Worm (Caenorhabditis elegans): Measurements from ENCODE around the gene ZK829.3.

Gene ZK829.3

DNA sequence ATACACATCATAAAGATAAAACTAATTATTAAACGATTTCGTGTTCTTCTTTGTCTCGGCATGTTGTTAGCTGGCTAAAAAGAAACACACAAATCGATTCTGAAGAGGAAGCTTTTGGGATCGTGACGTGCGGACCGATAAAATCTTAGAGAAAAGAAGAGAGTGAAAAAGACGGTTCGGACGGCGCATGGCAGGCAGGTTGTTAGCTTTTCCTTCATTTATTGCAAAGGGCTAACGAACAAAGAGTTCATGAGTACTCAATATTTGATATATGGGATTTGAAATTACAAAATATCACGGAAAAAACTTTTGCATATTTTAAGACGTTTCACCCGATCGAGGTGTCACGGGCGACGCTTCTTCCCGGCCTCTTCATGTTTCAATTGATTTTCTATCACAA lies at the start of gene ZK829.3:
ZK829.3 (minus strand) TSS at position 101 of the 400 bp plus-strand sequence.
- TF ChIP-seq him-1 (tag; optimal IDR thresholded peaks at IDR 0.05): no peak
- no peak for TF ChIP-seq dao-5 (tag; optimal IDR thresholded peaks at IDR 0.05)
- no peak for TF ChIP-seq W03F9.2 (tag; optimal IDR thresholded peaks at IDR 0.05)

DNA sequence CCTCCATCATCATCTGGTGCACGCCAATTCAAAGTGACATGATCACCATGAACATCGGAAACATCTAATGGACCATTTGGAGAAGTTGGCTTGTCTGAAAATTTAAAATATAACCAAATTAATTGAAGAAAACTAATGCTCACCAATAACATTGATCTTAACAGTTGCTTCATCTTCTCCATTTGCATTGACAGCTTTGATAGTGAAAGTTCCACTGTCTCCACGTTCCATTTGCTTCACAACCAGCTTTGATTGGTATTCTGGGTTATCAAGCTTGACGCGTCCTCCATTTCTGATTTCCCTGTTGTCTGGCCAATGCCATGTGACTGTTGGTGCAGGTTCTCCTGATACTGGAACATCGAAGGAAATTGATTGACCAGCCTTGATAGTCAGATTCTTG lies 40.9 kb upstream of the ZK829.3 start:
- TF ChIP-seq dao-5 (tag; optimal IDR thresholded peaks at IDR 0.05) (no peak), W03F9.2 (tag; optimal IDR thresholded peaks at IDR 0.05) (no peak), him-1 (tag; optimal IDR thresholded peaks at IDR 0.05) (no peak)

DNA sequence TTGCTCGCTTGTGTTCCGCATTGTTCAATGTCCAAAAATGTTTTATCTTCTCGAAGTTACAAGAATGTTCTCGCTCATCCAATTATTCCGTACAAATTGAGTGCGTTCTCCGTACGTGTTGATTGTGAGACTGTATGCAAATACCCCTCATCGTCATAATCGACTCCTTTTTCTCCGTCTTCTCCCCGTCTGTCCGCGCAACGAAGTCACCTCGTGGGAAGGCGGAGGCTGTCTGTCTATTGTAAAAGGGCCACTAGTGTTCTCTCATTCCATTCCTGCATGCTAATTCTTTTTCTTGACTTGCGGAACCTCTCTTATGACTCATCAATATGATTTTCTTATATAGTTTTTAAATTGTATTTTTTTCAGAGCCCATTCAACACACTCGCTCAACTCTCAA lies 24.6 kb upstream of the ZK829.3 start, which contains the start of gene ZK829.9:
ZK829.9 (plus strand) TSS at position 364 of the 400 bp plus-strand sequence.
- TF ChIP-seq dao-5 (tag; optimal IDR thresholded peaks at IDR 0.05): no peak
- TF ChIP-seq him-1 (tag; optimal IDR thresholded peaks at IDR 0.05): no peak

DNA sequence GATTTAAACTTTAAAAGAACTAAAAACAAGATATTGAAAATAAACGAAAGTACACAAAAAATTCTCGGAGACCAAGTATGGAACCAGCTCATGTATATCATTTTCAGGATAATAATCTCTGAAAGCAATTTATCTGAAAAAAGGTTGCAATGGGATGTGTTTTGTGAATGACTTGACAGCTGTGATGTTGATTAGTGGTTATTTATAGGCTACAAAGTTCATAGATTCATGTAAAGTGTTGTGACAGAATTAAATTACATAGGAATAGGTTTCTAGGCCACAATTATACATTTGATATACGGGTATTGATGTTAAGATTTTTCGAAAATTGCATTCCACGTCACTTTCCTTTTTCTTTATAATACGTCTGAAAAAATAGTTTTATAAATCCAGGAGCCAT lies 19.8 kb upstream of the ZK829.3 start, which contains the start of gene srj-1:
srj-1 (minus strand) TSS at position 101 of the 400 bp plus-strand sequence.
- TF ChIP-seq him-1 (tag; optimal IDR thresholded peaks at IDR 0.05): no peak
- no peak for TF ChIP-seq W03F9.2 (tag; optimal IDR thresholded peaks at IDR 0.05)
- no peak for TF ChIP-seq dao-5 (tag; optimal IDR thresholded peaks at IDR 0.05)

DNA sequence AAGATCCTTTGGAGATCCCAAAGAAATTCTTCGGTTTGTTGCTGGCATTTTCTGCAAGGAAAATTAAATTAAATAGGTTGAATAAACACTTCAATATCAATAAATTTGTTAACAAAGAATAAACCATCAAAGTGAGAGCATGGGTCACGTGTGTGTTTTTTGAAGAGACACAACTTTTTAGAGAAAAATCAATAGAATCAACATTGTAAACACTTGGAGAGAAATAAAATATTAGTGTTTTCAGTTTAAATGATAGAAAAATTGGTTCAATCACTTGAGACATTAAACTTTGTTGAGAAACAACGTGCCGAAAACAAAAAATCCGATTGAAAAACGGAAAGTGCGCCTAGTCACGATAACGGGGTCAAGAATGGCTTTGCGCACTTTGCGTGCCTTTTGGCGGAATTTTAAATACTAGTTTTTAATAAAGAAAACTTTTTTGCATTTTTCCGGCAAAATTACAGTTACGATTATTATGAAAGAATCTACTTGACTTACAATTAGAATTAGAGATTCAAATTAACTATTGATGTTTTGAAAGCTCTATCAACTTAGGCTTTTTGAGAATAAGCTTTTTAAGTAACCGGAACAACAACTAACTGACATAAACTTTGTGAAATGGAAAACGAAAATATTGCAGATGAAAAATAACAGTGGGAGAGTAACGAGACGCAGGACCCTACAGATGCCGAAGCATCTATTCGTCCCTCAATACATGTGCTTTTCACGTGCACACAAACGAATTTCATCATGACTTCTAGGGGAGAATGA lies 16.1 kb upstream of the ZK829.3 start, which contains the start of gene ZK829.7:
ZK829.7 (minus strand) TSS at position 51 of the 771 bp plus-strand sequence.
- TF ChIP-seq W03F9.2 (tag; optimal IDR thresholded peaks at IDR 0.05): peak; percentile 41
- no peak for TF ChIP-seq dao-5 (tag; optimal IDR thresholded peaks at IDR 0.05)
- no peak for TF ChIP-seq him-1 (tag; optimal IDR thresholded peaks at IDR 0.05)

DNA sequence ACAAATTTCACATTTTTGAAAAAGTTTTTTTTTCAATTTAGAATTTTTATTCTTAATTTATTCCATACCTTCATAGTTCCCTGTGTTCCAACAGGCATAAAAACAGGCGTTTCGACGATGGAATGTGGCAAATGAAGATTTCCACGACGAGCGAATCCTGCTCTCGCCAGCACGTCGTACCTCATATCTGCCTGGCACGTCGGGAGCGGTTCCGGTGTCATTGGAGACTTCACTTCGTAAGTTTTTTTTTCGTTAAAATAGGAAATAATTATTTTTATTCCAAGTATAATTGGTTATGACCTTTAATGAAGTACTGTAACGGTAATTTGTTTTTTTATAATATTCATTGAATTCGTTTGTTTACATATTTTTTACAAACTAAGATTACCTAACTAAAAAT lies 14.1 kb upstream of the ZK829.3 start, which contains the start of gene tgt-1:
tgt-1 (minus strand) TSS at position 232 of the 400 bp plus-strand sequence.
- TF ChIP-seq W03F9.2 (tag; optimal IDR thresholded peaks at IDR 0.05): no peak
- no peak for TF ChIP-seq him-1 (tag; optimal IDR thresholded peaks at IDR 0.05)
- TF ChIP-seq dao-5 (tag; optimal IDR thresholded peaks at IDR 0.05): no peak

DNA sequence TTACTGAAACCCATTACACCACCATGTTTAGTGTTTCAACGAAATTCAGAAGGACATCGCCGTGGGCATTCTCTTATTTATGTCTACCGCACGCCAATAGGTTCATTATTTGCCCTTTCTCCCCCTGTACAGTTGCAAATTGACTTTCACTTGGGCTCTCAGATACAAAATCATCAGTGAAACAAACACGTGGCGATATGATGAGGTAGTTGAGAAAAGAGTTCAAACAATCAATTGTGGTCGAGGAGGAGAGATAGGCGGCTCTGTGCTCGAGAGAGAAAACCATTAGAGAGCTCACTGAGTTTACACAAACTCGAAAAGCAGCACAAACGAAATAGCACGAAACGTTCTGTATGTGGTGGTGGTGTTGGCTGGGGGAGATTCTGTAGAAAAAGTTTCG lies 11.6 kb upstream of the ZK829.3 start:
- TF ChIP-seq W03F9.2 (tag; optimal IDR thresholded peaks at IDR 0.05) (no peak), him-1 (tag; optimal IDR thresholded peaks at IDR 0.05) (no peak), dao-5 (tag; optimal IDR thresholded peaks at IDR 0.05) (no peak)

DNA sequence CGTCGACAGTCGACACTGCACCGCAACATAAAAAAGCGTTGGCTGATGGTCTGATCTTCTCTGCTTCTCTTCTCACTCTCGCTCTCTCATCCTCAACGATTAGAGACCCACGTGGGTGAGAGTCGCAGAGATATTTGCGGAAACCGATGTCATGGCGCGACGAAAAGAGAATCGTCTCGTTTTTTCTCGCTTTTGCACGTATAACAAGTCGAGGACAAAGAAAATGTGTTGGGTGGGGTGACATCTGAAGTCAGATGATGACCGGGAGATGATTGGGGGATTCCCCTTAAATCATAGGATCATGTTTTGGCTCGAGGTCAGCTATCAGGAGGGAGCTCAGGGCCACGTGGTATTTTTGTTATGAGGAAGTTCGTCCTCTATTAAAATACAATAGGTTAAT lies 10.9 kb upstream of the ZK829.3 start:
- TF ChIP-seq W03F9.2 (tag; optimal IDR thresholded peaks at IDR 0.05) (no peak), dao-5 (tag; optimal IDR thresholded peaks at IDR 0.05) (no peak), him-1 (tag; optimal IDR thresholded peaks at IDR 0.05) (no peak)

DNA sequence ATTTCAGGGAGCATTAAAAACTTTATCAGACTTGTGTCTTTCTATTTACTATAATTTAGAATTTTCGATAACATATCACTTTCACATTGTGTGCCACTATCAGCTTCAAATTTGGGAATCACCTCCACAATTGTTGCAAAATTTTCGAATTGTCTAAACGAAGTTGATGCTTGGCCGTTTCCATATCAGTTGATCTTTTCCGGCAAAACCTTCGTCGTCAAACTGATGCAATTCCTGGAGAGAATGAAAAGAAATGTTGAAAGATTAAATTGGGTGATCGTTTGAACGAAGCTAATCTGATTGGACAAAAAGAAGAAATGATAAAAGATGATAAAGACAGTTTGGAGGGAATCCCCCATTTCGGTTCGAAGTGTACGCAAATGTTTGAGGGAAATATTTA lies 10.1 kb upstream of the ZK829.3 start:
- TF ChIP-seq W03F9.2 (tag; optimal IDR thresholded peaks at IDR 0.05) (no peak), dao-5 (tag; optimal IDR thresholded peaks at IDR 0.05) (no peak), him-1 (tag; optimal IDR thresholded peaks at IDR 0.05) (no peak)

DNA sequence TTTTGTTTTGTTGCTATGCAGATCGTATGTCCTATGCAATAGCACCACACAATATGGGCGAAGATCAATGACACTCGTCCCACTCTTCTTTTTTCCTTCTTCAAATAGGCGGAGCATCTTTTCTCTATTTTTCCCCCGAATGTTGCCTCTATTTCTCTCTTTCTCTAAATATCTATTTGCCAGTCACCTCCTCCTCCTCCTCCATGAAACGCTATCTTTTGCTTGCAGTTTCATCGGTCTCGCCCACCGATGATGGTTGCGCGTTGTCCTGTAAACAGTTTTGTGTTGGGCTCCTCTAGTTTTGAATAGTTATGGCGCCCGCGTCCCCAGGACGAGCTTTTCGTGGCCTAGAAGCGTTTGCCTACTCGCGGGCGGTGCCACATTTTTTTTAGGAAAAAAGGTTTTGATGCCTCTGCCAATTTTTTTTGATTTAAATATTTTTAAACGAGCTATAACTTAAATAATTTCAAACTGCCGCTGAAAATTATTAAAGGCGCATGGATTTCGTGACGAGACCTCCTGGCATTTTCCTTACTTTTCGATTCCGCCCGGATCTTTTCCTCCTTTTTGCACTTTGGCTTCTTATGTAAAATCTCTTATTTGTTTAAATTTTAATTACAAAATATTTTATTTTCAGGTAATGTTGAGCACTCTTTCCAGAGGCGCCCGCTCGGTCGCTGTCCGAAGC lies 7.2 kb upstream of the ZK829.3 start, which contains the start of gene gdh-1:
gdh-1 (plus strand) TSS at position 638 of the 688 bp plus-strand sequence.
- TF ChIP-seq dao-5 (tag; optimal IDR thresholded peaks at IDR 0.05): no peak
- TF ChIP-seq him-1 (tag; optimal IDR thresholded peaks at IDR 0.05): no peak
- no peak for TF ChIP-seq W03F9.2 (tag; optimal IDR thresholded peaks at IDR 0.05)

DNA sequence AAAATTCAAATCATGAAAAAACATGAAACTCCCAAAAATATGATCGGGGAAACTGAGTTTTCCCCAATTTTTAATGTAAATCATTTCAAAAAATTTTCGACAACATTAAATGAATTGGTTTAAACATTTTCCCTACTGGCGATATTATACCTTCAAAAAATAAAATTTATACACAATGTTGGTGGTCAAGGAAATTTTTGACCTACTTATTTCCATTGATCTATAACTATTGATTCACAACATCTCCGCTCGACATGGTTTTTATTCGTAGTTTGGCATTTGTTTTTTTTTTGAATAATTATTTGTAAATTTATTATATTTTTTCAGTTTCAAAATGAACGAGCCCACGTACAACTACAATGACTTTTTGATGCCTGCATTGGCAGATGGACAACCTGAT lies 4.7 kb upstream of the ZK829.3 start, which contains the start of gene tbx-36:
tbx-36 (plus strand) TSS at position 301 of the 400 bp plus-strand sequence.
- no peak for TF ChIP-seq dao-5 (tag; optimal IDR thresholded peaks at IDR 0.05)
- TF ChIP-seq W03F9.2 (tag; optimal IDR thresholded peaks at IDR 0.05): no peak
- TF ChIP-seq him-1 (tag; optimal IDR thresholded peaks at IDR 0.05): no peak

DNA sequence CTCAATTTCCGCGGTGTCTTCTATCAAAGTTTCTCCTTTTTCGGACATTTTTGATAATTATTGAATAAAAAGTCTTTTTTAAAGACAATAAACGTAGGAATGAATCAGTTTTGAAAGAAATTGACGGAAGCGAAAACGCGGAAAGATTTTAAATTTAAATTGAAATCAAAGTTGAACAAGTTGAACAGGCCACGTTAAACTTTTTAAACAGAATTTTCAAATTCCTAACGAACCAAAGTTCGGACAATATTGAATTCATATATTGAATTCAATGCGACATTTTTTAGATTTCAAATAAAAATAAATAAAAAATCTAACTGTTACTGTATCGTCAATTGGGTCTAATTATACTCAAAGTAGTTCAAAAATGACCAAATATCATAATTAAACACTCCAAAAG lies 4.2 kb upstream of the ZK829.3 start, which contains the start of gene hdl-1:
hdl-1 (minus strand) TSS at position 101 of the 400 bp plus-strand sequence.
- TF ChIP-seq W03F9.2 (tag; optimal IDR thresholded peaks at IDR 0.05) (no peak), dao-5 (tag; optimal IDR thresholded peaks at IDR 0.05) (no peak), him-1 (tag; optimal IDR thresholded peaks at IDR 0.05) (no peak)

DNA sequence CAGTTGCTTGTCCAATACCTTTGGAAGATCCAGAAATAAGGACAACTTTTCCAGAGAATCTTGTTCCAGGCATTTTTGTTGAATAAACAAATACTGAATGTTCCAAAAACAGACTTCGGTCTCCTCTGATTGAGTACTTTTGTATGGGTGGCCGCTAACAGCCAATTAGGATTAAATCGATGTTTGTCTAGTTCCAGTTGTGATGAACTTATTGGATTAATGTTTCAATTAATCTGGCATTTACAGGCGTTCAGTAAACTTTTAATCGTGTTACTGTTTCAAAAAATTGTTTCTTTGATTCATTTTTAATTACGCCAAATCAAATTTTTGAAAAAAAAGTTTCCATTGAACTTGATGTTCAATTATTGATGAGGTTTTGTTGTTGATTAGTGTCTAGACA lies 3.2 kb downstream of the ZK829.3 start, which contains the start of gene ZK829.1:
ZK829.1 (minus strand) TSS at position 101 of the 400 bp plus-strand sequence.
- TF ChIP-seq him-1 (tag; optimal IDR thresholded peaks at IDR 0.05): no peak
- no peak for TF ChIP-seq dao-5 (tag; optimal IDR thresholded peaks at IDR 0.05)
- TF ChIP-seq W03F9.2 (tag; optimal IDR thresholded peaks at IDR 0.05): no peak

DNA sequence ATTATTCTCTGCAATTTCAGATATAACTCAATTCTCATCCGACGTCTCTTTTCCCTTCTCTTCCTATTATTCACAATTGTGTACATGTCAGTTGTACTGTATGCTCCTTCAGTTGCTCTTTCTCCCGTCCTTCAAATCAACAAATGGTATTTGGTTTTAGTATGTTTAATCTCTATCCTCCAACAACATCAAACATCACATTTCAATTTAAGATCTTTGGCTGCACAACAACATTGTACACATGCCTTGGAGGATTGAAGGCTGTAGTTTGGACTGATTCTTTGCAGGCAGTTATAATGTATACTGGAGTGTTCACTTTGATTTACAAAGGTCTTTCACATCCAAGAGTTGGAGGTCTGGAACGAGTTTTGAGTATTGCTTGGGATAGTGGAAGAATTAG lies 7.0 kb downstream of the ZK829.3 start:
- TF ChIP-seq dao-5 (tag; optimal IDR thresholded peaks at IDR 0.05) (no peak), him-1 (tag; optimal IDR thresholded peaks at IDR 0.05) (no peak), W03F9.2 (tag; optimal IDR thresholded peaks at IDR 0.05) (no peak)

Measured in whole organism, L4/young adult.